Fruit fly (Drosophila melanogaster): Measurements from ENCODE around the gene CG15760.

The CG15760 gene

DNA sequence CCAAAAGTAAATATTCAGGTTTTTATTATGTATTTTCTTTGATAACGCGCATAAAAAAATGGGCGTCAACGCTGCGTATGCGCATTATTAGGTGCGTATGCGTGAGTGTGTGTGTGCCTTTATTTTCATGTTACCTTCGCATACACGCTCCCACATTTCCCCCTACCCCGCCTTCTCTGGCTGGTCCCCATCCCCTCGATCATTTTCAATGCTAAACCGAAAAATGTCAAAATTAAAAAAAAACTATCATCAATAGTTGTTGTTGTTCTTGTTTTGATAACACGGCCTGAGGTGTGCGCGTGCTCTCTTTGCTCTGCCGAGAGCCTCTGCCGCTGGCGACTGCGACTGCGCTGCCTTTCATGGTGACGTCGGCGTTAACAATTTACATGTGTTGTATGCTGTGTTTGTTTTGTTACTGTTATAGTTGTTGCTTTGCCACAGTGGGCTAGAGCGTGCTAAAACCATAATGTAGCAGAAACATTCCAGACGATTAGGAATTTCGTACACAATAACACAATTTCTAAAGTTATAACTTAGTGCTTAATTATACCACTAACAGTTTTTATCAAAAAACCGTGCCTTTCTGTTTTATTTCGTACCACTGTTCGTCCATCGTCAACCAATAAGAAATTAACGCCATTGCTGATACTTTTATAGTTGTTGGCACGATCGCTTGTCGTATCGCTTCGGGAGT lies 29.4 kb upstream of the CG15760 start:
- no peak for TF ChIP-seq CTCF (optimal IDR thresholded peaks at IDR 0.05)
- TF ChIP-seq CG8478 (optimal IDR thresholded peaks at IDR 0.05): no peak

DNA sequence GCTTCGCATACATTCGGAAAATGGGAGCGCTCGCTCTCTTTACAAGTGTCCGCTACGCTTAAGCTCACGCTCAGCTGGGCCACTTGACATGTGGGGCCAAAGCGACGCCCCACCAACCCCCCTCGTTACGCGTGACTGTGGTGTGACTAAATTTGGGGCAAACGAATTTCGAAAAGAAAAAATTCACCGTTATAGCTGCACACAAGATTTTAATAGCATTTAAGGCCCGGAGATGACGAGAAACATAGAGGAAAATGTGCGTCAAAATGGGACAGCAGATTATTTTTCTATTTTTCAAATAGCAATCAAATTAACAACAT lies 28.8 kb upstream of the CG15760 start:
- TF ChIP-seq CG8478 (optimal IDR thresholded peaks at IDR 0.05): no peak
- no peak for TF ChIP-seq CTCF (optimal IDR thresholded peaks at IDR 0.05)

DNA sequence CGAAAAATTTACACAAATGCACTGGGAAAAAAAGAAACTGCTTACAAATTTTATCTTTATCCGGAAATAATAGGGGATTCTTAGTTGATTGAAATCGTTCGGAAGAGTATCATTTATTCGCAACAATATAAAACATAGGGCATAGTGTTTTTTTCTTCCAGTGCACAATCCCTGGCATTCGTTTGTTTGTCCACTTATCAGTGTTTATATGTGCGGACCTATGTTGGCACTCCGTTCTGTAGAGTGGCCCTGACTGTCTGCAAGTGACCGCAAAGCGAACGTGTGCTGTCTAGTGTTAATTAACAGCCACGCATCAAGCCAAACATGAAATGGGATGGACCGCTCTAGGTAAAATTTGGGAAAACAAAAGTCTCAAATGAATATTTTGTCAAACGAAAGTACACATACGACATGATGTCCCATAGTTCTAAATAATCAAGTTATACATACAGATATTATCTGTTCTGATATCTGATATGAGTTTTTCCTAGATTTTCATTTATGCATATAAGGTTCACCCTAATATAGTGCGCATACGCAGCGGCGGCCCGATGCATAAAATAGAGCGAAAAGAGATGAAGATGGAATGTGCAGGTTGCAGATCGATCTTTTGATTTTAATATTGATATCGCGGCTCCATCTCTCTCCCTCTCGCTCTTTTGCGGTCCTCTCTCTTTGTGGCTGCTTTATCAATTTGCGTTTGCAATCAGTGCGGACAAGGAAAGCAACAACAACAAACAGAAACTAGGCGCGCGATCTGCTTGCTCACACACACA lies 28.2 kb upstream of the CG15760 start:
- TF ChIP-seq CTCF (optimal IDR thresholded peaks at IDR 0.05) (no peak), CG8478 (optimal IDR thresholded peaks at IDR 0.05) (no peak)

DNA sequence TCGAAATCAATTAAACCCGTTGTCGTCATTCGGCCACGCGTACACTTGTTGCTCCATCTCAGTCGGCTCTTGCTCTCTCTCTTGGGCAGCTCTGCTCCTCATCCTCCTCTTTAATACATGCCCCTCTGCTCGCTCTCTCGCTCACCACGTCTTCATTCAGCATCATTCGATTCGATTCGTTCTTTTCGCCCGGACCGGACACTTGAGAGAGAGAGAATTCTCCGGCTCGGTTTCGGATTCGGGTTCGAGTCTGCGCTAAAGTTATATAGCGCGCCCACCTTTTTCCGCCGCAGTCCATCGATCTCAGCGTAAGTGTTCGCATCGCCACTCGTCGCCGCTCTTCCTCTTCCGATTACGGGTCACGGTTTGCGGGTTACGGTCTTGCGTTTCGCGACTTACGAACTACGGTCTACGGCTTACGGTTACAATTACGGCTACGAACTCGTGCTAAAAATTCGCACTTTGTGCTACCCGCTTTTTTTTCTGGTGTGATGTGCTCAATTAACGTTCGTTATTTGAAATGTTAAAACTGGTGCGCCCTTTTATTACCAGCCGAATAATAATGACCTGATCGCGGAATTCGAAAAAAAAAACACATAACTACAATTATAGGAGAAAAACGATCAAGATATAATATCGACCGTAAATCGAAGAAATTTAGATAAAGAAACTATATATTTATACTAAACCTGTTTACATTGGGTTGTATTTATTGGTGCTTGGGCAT lies 27.4 kb upstream of the CG15760 start:
- TF ChIP-seq CTCF (optimal IDR thresholded peaks at IDR 0.05) (peak in 1 of 2 experiments; percentile 2), CG8478 (optimal IDR thresholded peaks at IDR 0.05) (no peak)

DNA sequence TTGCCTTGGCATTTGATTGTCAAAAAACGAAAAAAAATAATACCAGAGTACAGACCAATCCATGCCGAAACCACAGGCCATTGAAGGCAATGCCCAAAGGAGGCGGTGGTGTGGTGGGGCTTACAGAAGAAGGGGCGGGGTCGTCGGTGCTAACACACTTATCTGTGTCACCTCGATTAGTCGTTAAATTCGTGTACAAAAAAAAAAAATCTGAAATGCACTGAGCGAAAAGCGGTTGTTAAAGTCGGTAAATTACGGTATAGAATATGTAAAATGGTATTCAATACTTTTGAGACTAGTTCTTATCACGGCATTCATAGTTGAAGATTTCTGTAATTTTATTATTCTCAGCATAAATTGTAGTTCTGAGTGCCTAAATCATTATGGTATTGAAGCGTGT lies 25.5 kb upstream of the CG15760 start:
- TF ChIP-seq CG8478 (optimal IDR thresholded peaks at IDR 0.05): no peak
- no peak for TF ChIP-seq CTCF (optimal IDR thresholded peaks at IDR 0.05)

DNA sequence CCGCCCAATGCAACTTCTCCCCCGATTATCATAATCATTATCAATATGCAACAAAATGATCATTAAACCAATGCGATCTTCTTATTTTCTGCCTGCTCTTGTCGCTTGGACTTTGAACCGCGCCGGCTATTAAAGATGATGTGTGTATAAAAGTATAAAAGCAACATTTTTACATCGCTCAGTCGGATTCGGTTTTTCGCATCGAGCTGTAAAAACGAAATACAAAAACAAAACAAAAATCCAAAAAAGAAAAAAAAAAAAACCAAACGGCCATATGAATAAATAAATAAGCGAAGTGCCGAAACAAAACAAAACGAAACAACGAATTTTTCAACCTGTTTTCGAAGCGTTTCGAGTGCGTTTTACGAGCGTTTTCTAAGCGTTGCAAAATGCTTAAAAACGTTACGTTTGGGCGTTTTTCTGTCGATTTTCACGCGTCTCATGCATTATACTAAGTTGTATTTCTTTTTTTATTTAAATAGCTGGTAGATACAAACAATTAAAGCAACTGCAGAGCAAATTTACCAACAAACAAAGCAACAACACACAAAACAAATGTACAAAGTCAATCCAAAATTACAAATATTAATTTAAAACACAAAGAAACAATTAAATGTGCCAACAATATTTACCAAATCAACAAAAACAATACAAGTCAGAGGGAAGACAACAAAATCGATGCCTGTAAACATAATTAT lies 24.7 kb upstream of the CG15760 start:
- TF ChIP-seq CTCF (optimal IDR thresholded peaks at IDR 0.05): no peak
- TF ChIP-seq CG8478 (optimal IDR thresholded peaks at IDR 0.05): no peak

DNA sequence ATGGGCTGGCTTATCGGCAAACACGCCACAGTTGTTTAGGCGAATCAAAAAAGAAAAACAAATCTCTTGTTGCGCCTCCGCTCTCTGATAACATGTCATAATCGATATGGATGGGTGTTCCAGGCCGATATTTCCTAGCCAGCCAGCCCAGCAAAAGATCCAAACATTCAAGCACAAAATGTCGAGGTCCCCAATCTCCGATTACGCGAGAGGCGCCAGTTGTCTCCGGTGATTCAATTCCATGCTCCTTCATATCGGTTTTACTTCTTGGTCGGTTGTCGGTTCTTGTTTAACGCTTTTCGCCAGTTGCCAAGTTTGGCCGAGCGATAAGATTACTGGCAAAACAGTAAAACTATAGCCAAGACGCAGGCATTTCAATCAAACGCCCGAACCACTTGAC lies 23.3 kb upstream of the CG15760 start:
- TF ChIP-seq CG8478 (optimal IDR thresholded peaks at IDR 0.05): no peak
- TF ChIP-seq CTCF (optimal IDR thresholded peaks at IDR 0.05): no peak

DNA sequence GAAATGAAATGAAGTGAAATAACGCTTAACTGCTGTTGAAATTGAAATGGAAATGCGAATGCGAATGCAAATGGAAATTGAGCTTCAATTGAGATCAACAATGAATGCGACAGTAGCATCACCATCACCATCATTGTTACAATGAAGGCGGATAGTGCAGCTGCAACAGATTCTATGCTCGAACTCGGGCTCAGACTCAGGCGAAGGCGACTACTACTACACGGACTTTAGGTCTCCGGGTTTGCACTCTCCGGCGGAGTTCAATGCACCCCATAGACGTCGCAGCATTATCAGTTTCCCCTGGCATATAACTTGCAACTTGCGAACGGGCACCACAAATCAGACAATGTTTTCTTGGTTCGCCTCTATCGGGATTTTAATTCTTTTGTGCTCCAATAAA lies 20.7 kb upstream of the CG15760 start:
- TF ChIP-seq CTCF (optimal IDR thresholded peaks at IDR 0.05) (no peak), CG8478 (optimal IDR thresholded peaks at IDR 0.05) (no peak)

DNA sequence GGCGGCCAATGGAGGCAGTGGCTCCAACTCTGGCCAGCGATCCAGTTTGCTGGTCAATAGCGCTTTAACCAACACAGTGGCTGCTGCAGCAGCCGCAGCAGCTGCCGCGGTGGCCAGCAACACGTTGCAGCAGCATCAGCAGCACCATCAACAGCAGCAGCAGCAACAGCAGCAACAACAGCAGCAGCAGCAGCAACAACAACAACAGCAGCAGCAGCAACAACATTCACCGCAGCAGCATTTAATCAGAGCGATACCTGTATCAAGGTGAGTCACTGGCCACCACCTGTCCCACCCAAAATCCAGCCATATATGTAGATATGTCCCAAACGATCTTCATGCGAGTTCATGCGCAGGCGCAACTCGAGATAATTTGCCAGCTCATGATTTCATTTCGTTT lies 19.7 kb upstream of the CG15760 start:
- no peak for TF ChIP-seq CTCF (optimal IDR thresholded peaks at IDR 0.05)
- TF ChIP-seq CG8478 (optimal IDR thresholded peaks at IDR 0.05): no peak

DNA sequence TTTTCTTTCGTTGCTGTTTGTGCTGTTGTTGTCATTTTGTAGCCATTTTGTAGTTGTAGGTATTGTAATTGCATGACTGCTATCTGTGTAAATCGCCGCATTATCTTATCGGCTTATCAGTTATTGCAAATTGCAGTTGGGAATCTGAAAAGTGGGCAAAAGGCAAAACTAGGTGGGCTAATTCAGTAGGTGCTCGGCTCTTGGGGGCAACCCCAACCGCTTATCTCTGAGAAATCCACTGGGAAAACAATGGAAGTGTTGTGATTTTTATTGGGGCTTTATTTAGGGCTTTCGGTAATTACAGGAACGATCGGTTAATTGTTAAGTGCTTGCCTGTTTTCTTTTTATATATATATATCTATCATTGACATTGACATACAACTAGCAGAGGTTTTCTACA lies 18.3 kb upstream of the CG15760 start:
- no peak for TF ChIP-seq CG8478 (optimal IDR thresholded peaks at IDR 0.05)
- no peak for TF ChIP-seq CTCF (optimal IDR thresholded peaks at IDR 0.05)

DNA sequence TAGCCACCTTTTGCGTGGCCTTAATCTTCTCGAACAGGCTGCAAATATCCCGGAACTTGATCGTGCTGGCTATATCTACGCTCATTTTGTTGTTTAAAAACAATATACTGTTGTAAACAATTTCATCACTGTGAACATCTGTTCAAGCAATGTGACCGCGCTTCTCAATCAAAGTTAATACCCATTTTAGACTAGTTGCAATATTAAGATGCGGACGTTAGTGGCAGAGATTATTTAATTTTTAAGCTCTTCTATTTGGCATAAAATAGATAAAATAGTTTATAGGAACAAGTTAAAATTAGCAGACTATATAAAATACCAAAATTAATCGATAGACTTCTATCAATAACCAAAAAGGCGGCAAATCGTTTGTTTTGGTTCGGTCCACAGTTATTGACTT lies 1.8 kb upstream of the CG15760 start, which contains the start of the genes DNAlig4 and CG11164:
Gene DNAlig4 (minus strand): TSS at position 156 of the 400 bp plus-strand sequence.
Gene CG11164 (plus strand): TSS at position 359 of the 400 bp plus-strand sequence.
- TF ChIP-seq CG8478 (optimal IDR thresholded peaks at IDR 0.05) (no peak), CTCF (optimal IDR thresholded peaks at IDR 0.05) (no peak)

DNA sequence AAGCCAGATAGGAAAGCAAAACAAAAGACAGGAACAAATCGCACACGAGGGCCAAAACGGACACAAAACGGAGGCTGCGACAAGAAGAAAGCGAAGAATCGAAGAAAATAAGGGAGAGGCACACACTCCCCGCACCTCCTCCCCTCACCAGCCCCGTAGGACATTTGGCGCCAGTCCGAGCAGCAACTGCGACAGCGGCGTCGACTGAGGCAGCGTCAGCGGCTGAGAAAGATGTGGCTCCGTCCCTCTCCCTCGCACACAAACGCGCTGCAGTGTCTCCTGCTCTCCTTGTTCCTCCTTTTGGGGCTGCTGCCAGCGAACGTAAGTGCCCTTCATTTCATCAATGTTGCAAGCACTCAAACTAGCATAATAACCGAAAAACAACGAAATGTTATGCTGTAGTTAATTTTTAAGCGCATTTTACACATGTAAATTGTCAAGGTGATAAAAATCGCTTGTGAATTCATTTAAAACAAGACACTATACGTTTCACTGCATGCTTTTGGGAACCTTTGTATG lies 889 bp downstream of the CG15760 start:
- TF ChIP-seq CTCF (optimal IDR thresholded peaks at IDR 0.05) (no peak), CG8478 (optimal IDR thresholded peaks at IDR 0.05) (no peak)

DNA sequence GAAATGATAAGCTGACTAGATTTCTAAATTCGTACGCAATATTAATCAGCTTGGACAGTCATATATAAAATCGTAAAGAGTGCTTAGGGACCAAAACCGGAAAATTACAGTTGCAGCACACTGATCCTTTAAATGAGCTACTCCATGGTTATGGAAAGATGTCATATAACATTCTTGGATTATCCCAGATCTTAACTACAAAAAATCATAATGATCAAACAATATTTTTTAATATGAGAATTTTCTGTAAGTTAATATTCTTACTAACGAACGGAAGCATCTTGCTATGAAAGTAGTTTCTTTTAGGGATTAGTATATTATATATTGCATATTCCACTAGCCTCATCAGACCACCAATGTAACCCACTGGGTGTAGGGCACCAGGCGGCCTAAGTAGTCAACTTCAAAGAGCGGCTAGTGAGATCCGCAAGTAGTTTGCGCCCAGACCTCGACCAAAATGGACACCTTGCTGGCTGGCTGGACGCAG lies 7.0 kb downstream of the CG15760 start, which contains the start of gene CG11162:
Gene CG11162 (plus strand): TSS at position 437 of the 487 bp plus-strand sequence.
- TF ChIP-seq CG8478 (optimal IDR thresholded peaks at IDR 0.05): no peak
- TF ChIP-seq CTCF (optimal IDR thresholded peaks at IDR 0.05): no peak

DNA sequence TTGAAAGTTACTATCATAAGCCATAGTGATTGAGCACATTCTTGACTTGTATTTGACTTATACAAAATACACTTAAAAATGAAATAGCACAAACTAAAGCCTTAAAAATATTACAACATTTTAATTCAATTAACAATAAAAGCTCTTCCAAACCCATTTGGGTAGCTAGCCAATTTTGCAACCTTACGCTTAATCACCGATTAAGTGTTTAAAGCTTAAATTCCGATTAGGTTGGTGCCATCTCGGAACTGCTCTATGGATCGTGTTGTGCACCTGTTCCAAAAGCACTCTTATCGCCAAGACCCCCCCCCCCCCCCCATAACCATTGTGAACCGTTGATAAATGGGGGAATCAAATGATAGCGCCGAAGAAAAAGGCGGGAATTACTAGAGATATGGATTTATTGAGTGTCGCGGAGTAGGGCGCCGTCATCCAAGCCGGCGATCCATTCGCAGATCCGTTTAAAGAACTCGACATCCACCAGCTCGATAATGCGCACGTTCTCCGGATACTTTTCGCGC lies 8.5 kb downstream of the CG15760 start:
- TF ChIP-seq CG8478 (optimal IDR thresholded peaks at IDR 0.05): no peak
- TF ChIP-seq CTCF (optimal IDR thresholded peaks at IDR 0.05): no peak

Measured in S2 (cell line).